Fruit fly (Drosophila melanogaster) S2 (cell line): Measurements from ENCODE around the gene Ca-Ma2d.

Experiments used
- CG8478 ChIP-seq: fragments of >200 bp; optimal IDR thresholded peaks from 2 replicates; lab custom pipeline; 2018
- CTCF ChIP-seq, 2 experiments: fragments of >200 bp; optimal IDR thresholded peaks; 2 replicates each; lab custom pipeline; 2018

- TF ChIP-seq CG8478 (lab: Kevin White, UChicago) = no peak
- no peak for TF ChIP-seq CTCF (optimal IDR thresholded peaks at IDR 0.05; lab: Kevin White, UChicago)
Observed at dm6 chr2L:16268107-16268539, 36.8 kb downstream of the Ca-Ma2d start.
